Worm (Caenorhabditis elegans) whole organism, L1 larva: Measurements from ENCODE around the gene F33C8.2.

Experiments used
- aly-2 ChIP-seq: fragments of 150-350 bp; optimal IDR thresholded peaks from 2 replicates; lab custom pipeline; 2014; ENCODE audit warnings: missing biosample characterization, missing genetic modification characterization
- ceh-82 ChIP-seq, 3 experiments: fragments of 150-350 bp in 1 of 3; sonication (generic microtip) in 2 of 3; optimal IDR thresholded peaks; 2 replicates each; lab custom pipeline; 2014 to 2017; ENCODE audit warnings: missing biosample characterization in 3 of 3, missing genetic modification characterization in 3 of 3
- egl-27 ChIP-seq, 2 experiments: fragments of 150-350 bp in 1 of 2; sonication (generic microtip); optimal IDR thresholded peaks; 3 replicates each; lab custom pipeline; 2017 to 2018; ENCODE audit warnings: missing biosample characterization in 2 of 2, missing genetic modification characterization in 2 of 2, missing genetic modification reagents in 2 of 2
- hlh-4 ChIP-seq: sonication (generic microtip); optimal IDR thresholded peaks from 2 replicates; lab custom pipeline; 2016; ENCODE audit warnings: mild to moderate bottlenecking, missing genetic modification characterization, missing compliant biosample characterization
- nhr-71 ChIP-seq: sonication (generic microtip); optimal IDR thresholded peaks from 2 replicates; lab custom pipeline; 2016; ENCODE audit warnings: mild to moderate bottlenecking, missing genetic modification characterization, moderate library complexity, missing compliant biosample characterization
- pag-3 ChIP-seq: sonication (generic microtip); optimal IDR thresholded peaks from 2 replicates; lab custom pipeline; 2017; ENCODE audit warnings: missing genetic modification characterization, mild to moderate bottlenecking, missing compliant biosample characterization, antibody characterized with exemption, borderline replicate concordance; ENCODE audit not compliant: insufficient read depth

DNA sequence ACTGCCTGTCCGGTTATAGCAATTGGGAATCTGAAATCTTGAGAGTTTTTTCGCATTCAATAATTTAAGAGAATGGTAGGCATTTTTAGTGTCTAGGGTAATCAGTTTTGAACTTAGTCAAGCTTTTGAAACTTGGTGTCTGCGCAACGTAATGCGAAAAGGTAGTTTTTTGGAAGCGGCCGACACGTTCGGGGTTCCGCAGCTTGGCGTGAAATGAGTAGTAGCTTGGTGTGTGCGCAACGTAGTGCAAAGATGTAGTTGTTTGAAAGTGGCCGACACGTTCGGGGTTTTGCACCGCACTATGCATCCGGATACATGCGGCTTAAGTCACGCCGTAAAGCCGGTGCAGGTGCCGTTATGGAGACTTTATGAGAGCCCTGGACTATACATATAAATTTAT lies 15.0 kb downstream of the F33C8.2 start:
- TF ChIP-seq ceh-82 (tag; optimal IDR thresholded peaks at IDR 0.05; lab: Kevin White, UChicago), result no peak
- TF ChIP-seq nhr-71 (tag; lab: Kevin White, UChicago), result no peak
- no peak for TF ChIP-seq egl-27 (tag; optimal IDR thresholded peaks at IDR 0.05; lab: Kevin White, UChicago)
- no peak for TF ChIP-seq hlh-4
- no peak for TF ChIP-seq aly-2 (tag; lab: Kevin White, UChicago)
- TF ChIP-seq pag-3, result no peak
